Fruit fly (Drosophila melanogaster) whole organism, larva: ENCODE measurements around the gene CG15563.

Experiments used
- noc ChIP-seq: fragments of 200-800 bp; sonication (Bioruptor generic); optimal IDR thresholded peaks from 3 replicates; lab custom pipeline; 2019; ENCODE audit warnings: missing biosample characterization, mild to moderate bottlenecking, missing genetic modification characterization, moderate library complexity

The CG15563 gene

dm6 chr3R:31243079-31243668 lies 11.0 kb upstream of the CG15563 start:
- TF ChIP-seq noc (tag; lab: Kevin White, UChicago), result no peak

dm6 chr3R:31241109-31241508 lies 9.0 kb upstream of the CG15563 start:
- no peak for TF ChIP-seq noc (tag; lab: Kevin White, UChicago)

DNA sequence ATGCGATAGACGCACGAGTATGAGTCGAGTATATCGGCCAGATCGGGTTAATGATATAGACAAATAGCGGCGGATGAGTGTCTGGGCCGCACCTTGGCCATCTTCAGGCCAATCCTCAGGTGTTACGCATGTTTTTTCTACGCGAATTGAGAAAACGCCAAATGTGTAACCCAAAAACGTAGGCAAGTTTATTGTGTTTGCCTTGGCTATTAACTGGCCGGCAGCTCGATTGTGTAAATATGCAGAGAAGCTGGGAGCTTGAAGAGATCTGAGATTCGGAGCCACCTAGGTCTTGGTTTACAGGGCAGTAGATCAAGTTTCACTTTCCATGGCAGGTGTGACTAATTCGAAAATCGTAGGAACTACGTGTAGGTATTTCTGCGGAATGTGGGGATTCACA lies 7.9 kb upstream of the CG15563 start:
- TF ChIP-seq noc (tag; lab: Kevin White, UChicago), result no peak

dm6 chr3R:31235262-31235661 lies 3.1 kb upstream of the CG15563 start, which contains the start of gene CG15564:
Gene CG15564, minus strand, starts transcription at chr3R:31235362.
- TF ChIP-seq noc (tag; lab: Kevin White, UChicago), result no peak

dm6 chr3R:31231134-31231533 lies 1.0 kb downstream of the CG15563 start:
- no peak for TF ChIP-seq noc (tag; lab: Kevin White, UChicago)

dm6 chr3R:31225043-31225681 lies 7.0 kb downstream of the CG15563 start:
- no peak for TF ChIP-seq noc (tag; lab: Kevin White, UChicago)

- TF ChIP-seq noc (tag; lab: Kevin White, UChicago), result peak; percentile 74
Observed at dm6 chr3R:31223971-31224860, 7.9 kb downstream of the CG15563 start.

DNA sequence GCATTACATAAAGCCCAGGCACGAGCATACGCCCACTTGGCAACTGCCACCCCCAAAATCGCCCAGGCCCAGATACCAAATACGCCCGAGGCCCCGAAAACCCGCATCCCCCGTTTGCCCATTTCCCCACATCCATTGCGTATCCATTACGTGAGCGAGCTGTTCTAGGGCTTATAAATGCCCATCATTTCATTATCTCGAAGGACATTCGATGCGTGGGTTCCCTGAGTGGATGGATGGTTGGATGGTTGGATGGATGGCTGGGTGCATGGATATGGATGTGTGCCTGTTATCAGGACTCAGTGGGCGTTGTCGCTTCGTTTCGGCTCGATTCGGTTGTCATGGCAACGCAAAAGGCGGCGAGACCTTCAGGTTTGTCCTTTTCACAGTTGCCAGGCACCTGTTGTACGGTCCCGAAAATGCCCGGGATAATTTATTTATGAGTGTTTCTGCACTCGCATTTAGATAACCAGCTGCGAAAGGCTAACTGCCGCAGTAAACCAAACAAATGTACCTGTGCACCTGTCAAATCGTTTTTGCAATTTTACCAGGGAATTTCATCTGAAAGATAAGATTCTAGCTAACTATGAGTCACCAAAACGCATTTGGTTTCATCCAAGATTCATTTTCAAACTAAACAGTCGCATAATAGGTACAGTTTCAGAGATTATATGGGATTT lies 9.1 kb downstream of the CG15563 start:
- no peak for TF ChIP-seq noc (tag; lab: Kevin White, UChicago)

DNA sequence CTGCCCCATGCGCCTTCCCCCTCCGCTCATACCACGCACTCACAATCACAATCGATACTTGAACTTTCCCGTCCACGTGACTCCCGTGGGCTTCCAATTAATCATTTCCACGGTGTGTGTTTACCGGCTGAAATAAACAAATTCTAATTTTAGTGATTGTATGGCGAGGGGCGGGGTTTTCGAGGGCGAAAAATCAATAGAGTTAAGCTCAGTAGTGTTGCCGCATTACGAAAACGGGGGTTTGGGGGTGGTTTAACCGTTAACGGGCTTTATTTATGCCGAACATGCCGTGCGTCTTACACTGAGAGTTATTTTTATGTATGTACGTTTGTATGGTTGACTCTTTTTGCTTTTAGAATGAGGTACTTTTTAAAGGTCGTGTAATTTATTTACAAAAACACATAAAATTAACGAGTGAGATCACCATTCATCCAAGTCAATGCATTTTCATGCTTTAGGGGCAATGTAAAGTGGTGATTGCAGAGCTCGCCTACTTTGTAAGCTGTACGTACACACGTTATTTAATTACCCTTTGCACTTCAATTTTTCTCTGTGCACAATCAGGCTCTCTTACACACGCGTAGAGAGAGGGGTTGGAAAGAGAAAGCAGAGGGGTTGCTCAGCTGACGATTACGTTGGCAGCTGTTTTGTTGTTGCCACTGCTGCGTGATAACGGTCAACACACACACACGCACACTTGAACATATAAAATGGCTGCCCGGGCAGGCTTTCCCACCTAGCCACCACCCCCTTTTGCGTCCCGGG lies 9.8 kb downstream of the CG15563 start:
- peak; percentile 49 for TF ChIP-seq noc (tag; lab: Kevin White, UChicago)

DNA sequence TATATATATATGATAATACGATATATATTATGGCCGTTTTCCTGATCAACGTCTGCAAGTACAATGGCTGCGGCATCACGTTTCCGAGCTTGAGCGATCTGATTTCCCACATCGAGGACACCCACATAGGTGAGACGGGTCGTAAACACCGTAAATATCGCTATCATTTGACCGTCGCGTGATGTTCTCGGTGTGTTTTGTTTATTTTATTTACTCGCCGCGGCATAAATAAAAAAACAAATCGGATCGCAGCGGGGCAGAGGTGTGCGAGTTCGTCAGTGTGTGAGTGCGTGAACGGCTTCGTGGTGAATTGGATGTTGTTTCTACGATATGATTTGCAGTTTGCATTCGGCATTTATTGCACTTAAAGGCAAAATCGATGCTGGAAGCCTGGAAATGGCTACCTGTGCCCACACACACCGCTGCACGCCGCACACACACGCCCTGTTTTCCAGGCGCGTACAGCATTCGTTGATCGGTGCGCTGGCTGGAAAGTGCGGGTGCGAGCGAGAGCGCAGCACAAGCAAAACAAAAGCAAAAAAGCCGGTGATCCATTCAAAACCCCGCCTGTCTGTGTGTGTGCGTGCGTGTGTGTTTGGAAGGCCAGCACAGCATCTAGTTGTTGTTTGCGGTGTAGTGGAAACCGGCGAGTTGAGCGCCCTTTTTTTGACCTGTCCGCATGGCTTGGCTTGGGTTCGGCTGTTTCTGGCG lies 10.6 kb downstream of the CG15563 start:
- TF ChIP-seq noc (tag; lab: Kevin White, UChicago), result peak; percentile 25

DNA sequence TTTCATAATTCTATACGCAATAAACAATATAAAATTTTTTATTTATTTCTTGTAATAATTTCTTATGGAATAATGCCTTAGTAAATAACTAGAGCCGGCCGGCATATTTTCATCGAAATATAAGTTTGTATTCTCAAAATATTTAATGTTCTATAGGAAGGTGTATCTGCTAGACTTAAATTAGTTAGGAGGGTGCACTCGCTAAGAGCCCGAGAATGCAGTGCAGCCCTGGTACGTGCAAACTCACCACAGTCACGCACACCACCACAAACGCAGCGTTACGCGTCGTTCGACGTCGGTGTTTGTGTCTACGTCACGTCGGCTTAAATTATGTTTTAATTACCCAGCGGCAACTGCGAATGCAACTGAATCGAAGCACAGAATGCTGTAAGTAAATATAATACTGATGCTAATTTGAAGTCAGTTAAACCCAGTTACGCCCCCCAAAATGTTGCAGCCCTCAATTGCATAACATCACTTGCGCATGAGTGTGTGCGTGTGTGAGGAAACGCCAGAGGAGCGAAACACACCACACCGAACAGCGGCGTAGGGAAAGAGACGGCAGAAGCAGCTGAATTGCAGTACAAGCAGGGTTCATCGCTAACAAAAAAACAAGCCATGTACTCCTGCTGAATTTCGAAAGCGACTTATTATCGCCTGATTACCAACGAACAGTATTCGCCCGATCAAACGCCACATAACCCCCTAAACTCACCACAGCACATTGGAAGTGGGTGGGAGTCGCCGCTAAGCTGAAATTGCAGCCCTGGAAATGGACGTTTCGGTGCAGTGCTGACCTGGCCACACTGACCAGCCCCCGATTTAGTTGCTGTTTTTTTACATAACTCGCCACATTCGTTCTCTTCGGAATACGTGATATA lies 11.4 kb downstream of the CG15563 start, which contains the start of gene CG12054:
Gene CG12054, plus strand, starts transcription at position 247 of the 881 bp plus-strand sequence.
- no peak for TF ChIP-seq noc (tag; lab: Kevin White, UChicago)

dm6 chr3R:31218997-31219992 lies 12.8 kb downstream of the CG15563 start, which contains the start of gene ATPsynC:
Gene ATPsynC, minus strand, starts transcription at chr3R:31219630.
- peak; percentile 48 for TF ChIP-seq noc (tag; lab: Kevin White, UChicago)
